Worm (Caenorhabditis elegans): ENCODE data around the gene F20B6.6.

- TF ChIP-seq pha-4 (tag; optimal IDR thresholded peaks at IDR 0.05): no peak
- TF ChIP-seq fkh-6 (tag; optimal IDR thresholded peaks at IDR 0.05): no peak
- TF ChIP-seq unc-86 (tag; optimal IDR thresholded peaks at IDR 0.05): no peak
- no peak for TF ChIP-seq elt-2 (tag; optimal IDR thresholded peaks at IDR 0.05)
- TF ChIP-seq nhr-11 (tag; optimal IDR thresholded peaks at IDR 0.05): no peak
- no peak for TF ChIP-seq F13H6.1 (tag; optimal IDR thresholded peaks at IDR 0.05)
- no peak for TF ChIP-seq hlh-30 (tag; optimal IDR thresholded peaks at IDR 0.05; ENCODE audit: insufficient read depth)
- no peak for TF ChIP-seq gmeb-2 (tag; optimal IDR thresholded peaks at IDR 0.05)
These were observed 24.6 kb downstream of the F20B6.6 start, which contains the start of gene ZK470.6 for ce11 chrX:4177394-4177793.

Data from whole organism, late embryonic.